Fruit fly (Drosophila melanogaster) whole organism, larva: Measurements from ENCODE around the gene CG9806.

Experiments
- noc ChIP-seq: fragments of 200-800 bp; sonication (Bioruptor generic); optimal IDR thresholded peaks from 3 replicates; lab custom pipeline; 2019; ENCODE audit warnings: missing biosample characterization, mild to moderate bottlenecking, missing genetic modification characterization, moderate library complexity

CG9806 gene

dm6 chrX:10602057-10602764 is 24.7 kb downstream of the CG9806 start, which contains the start of gene CG1628:
Gene CG1628 (minus strand): TSS chrX:10602714.
- TF ChIP-seq noc (tag; lab: Kevin White, UChicago), result no peak

dm6 chrX:10601479-10601921 is 25.4 kb downstream of the CG9806 start:
- no peak for TF ChIP-seq noc (tag; lab: Kevin White, UChicago)

dm6 chrX:10600254-10600916 is 26.5 kb downstream of the CG9806 start:
- TF ChIP-seq noc (tag; lab: Kevin White, UChicago), result no peak

- TF ChIP-seq noc (tag; lab: Kevin White, UChicago), result no peak
These were observed 27.6 kb downstream of the CG9806 start for dm6 chrX:10599318-10599717.

- no peak for TF ChIP-seq noc (tag; lab: Kevin White, UChicago)
These were observed 31.1 kb downstream of the CG9806 start, which contains the start of the genes Hmr and CG2124 for dm6 chrX:10595813-10596212. Gene Hmr (minus strand): TSS chrX:10595855. Gene CG2124 (plus strand): TSS chrX:10596122.

dm6 chrX:10588789-10589188 is 38.1 kb downstream of the CG9806 start, which contains the start of gene Rab9D:
Gene Rab9D (plus strand): TSS chrX:10589089.
- no peak for TF ChIP-seq noc (tag; lab: Kevin White, UChicago)

- peak; percentile 56 for TF ChIP-seq noc (tag; lab: Kevin White, UChicago)
These were observed 39.5 kb downstream of the CG9806 start for dm6 chrX:10587445-10587844.

dm6 chrX:10586173-10586572 is 40.7 kb downstream of the CG9806 start:
- TF ChIP-seq noc (tag; lab: Kevin White, UChicago), result no peak

dm6 chrX:10585158-10585634 is 41.7 kb downstream of the CG9806 start, which contains the start of gene spri:
Gene spri (minus strand): TSS chrX:10585422.
- peak; percentile 31 for TF ChIP-seq noc (tag; lab: Kevin White, UChicago)

dm6 chrX:10584461-10584860 is 42.5 kb downstream of the CG9806 start:
- no peak for TF ChIP-seq noc (tag; lab: Kevin White, UChicago)

- no peak for TF ChIP-seq noc (tag; lab: Kevin White, UChicago)
These were observed 44.8 kb downstream of the CG9806 start for dm6 chrX:10582064-10582463.

- no peak for TF ChIP-seq noc (tag; lab: Kevin White, UChicago)
These were observed 45.4 kb downstream of the CG9806 start for dm6 chrX:10581476-10581875.

- no peak for TF ChIP-seq noc (tag; lab: Kevin White, UChicago)
These were observed 46.3 kb downstream of the CG9806 start for dm6 chrX:10580459-10581103.

- TF ChIP-seq noc (tag; lab: Kevin White, UChicago), result no peak
These were observed 47.3 kb downstream of the CG9806 start for dm6 chrX:10579569-10579968.

dm6 chrX:10577773-10578172 is 49.1 kb downstream of the CG9806 start:
- no peak for TF ChIP-seq noc (tag; lab: Kevin White, UChicago)

dm6 chrX:10576993-10577392 is 49.9 kb downstream of the CG9806 start:
- no peak for TF ChIP-seq noc (tag; lab: Kevin White, UChicago)
